Worm (Caenorhabditis elegans) whole organism, L1 larva: ENCODE results near the gene F10E7.11.

Experiments used
- C04F5.9 ChIP-seq: sonication (generic microtip); optimal IDR thresholded peaks from 2 replicates; lab custom pipeline; 2016; ENCODE audit warnings: missing genetic modification characterization, missing compliant biosample characterization
- C16A3.4 ChIP-seq: fragments of 150-350 bp; optimal IDR thresholded peaks from 2 replicates; lab custom pipeline; 2014; ENCODE audit warnings: missing biosample characterization, missing genetic modification characterization
- Y116A8C.19 ChIP-seq: sonication (generic microtip); optimal IDR thresholded peaks from 2 replicates; lab custom pipeline; 2016; ENCODE audit warnings: missing compliant biosample characterization, missing genetic modification characterization, borderline replicate concordance
- alr-1 ChIP-seq: fragments of 200-800 bp; sonication (Bioruptor generic); optimal IDR thresholded peaks from 2 replicates; lab custom pipeline; 2018; ENCODE audit warnings: borderline replicate concordance, mild to moderate bottlenecking, missing genetic modification characterization, missing compliant biosample characterization
- ama-1 ChIP-seq: fragments of 150-350 bp; optimal IDR thresholded peaks from 2 replicates; lab custom pipeline; 2014
- blmp-1 ChIP-seq: fragments of 150-350 bp; optimal IDR thresholded peaks from 2 replicates; lab custom pipeline; 2014; ENCODE audit warnings: missing biosample characterization, missing genetic modification characterization
- ceh-88 ChIP-seq: fragments of 200-800 bp; sonication (Bioruptor generic); IDR thresholded peaks from 2 replicates; pipeline ENCODE4 v1.3.6; 2022; ENCODE audit warnings: missing genetic modification characterization, missing compliant biosample characterization
- ceh-90 ChIP-seq: sonication (generic microtip); optimal IDR thresholded peaks from 2 replicates; lab custom pipeline; 2016; ENCODE audit warnings: missing genetic modification characterization, missing compliant biosample characterization
- ces-1 ChIP-seq: fragments of 150-350 bp; optimal IDR thresholded peaks from 2 replicates; lab custom pipeline; 2014; ENCODE audit warnings: missing biosample characterization, missing genetic modification reagents, missing genetic modification characterization
- dpl-1 ChIP-seq, 3 experiments: fragments of 150-350 bp in 2 of 3; sonication (generic microtip) in 1 of 3; optimal IDR thresholded peaks; 2 replicates each; lab custom pipeline; 2014 to 2017; ENCODE audit warnings: missing biosample characterization in 3 of 3, missing genetic modification characterization in 3 of 3, missing genetic modification reagents in 3 of 3
- efl-3 ChIP-seq: fragments of 200-800 bp; sonication (Bioruptor generic); optimal IDR thresholded peaks from 2 replicates; lab custom pipeline; 2018; ENCODE audit warnings: mild to moderate bottlenecking, missing genetic modification characterization, missing compliant biosample characterization
- elt-2 ChIP-seq: sonication (generic microtip); optimal IDR thresholded peaks from 2 replicates; lab custom pipeline; 2016; ENCODE audit warnings: missing genetic modification characterization, mild to moderate bottlenecking, inconsistent platforms, missing compliant biosample characterization, missing genetic modification reagents
- fkh-4 ChIP-seq: sonication (generic microtip); optimal IDR thresholded peaks from 2 replicates; lab custom pipeline; 2016; ENCODE audit warnings: missing compliant biosample characterization, missing genetic modification characterization, borderline replicate concordance
- fkh-8 ChIP-seq: sonication (generic microtip); optimal IDR thresholded peaks from 2 replicates; lab custom pipeline; 2016; ENCODE audit warnings: mild to moderate bottlenecking, missing genetic modification characterization, missing compliant biosample characterization
- fos-1 ChIP-seq: fragments of 150-350 bp; optimal IDR thresholded peaks from 2 replicates; lab custom pipeline; 2014; ENCODE audit warnings: missing biosample characterization, missing genetic modification characterization
- hpl-2 ChIP-seq: fragments of 150-350 bp; optimal IDR thresholded peaks from 2 replicates; lab custom pipeline; 2014; ENCODE audit warnings: missing biosample characterization, missing genetic modification reagents, missing genetic modification characterization
- lin-13 ChIP-seq: fragments of 150-350 bp; optimal IDR thresholded peaks from 2 replicates; lab custom pipeline; 2014; ENCODE audit warnings: missing biosample characterization, missing genetic modification reagents, missing genetic modification characterization
- lin-14 ChIP-seq: fragments of 200-800 bp; sonication (Bioruptor generic); optimal IDR thresholded peaks from 2 replicates; lab custom pipeline; 2018; ENCODE audit warnings: mild to moderate bottlenecking, missing genetic modification characterization, moderate library complexity, missing compliant biosample characterization
- lir-3 ChIP-seq: sonication (generic microtip); optimal IDR thresholded peaks from 2 replicates; lab custom pipeline; 2016; ENCODE audit warnings: mild to moderate bottlenecking, missing genetic modification characterization, moderate library complexity, missing compliant biosample characterization; ENCODE audit not compliant: poor library complexity
- mef-2 ChIP-seq: fragments of 150-350 bp; optimal IDR thresholded peaks from 2 replicates; lab custom pipeline; 2014; ENCODE audit warnings: missing biosample characterization, missing genetic modification characterization
- nhr-28 ChIP-seq: fragments of 150-350 bp; optimal IDR thresholded peaks from 2 replicates; lab custom pipeline; 2014; ENCODE audit warnings: missing biosample characterization, missing genetic modification characterization
- nhr-71 ChIP-seq: sonication (generic microtip); optimal IDR thresholded peaks from 2 replicates; lab custom pipeline; 2016; ENCODE audit warnings: mild to moderate bottlenecking, missing genetic modification characterization, moderate library complexity, missing compliant biosample characterization
- nhr-84 ChIP-seq: sonication (generic microtip); optimal IDR thresholded peaks from 2 replicates; lab custom pipeline; 2017; ENCODE audit warnings: missing biosample characterization, missing genetic modification characterization
- nhr-90 ChIP-seq: sonication (generic microtip); optimal IDR thresholded peaks from 2 replicates; lab custom pipeline; 2016; ENCODE audit warnings: mild to moderate bottlenecking, missing genetic modification characterization, missing compliant biosample characterization; ENCODE audit not compliant: poor library complexity
- pag-3 ChIP-seq: sonication (generic microtip); optimal IDR thresholded peaks from 2 replicates; lab custom pipeline; 2017; ENCODE audit warnings: missing genetic modification characterization, mild to moderate bottlenecking, missing compliant biosample characterization, antibody characterized with exemption, borderline replicate concordance; ENCODE audit not compliant: insufficient read depth
- skn-1 ChIP-seq: fragments of 150-350 bp; optimal IDR thresholded peaks from 2 replicates; lab custom pipeline; 2014; ENCODE audit warnings: missing biosample characterization, missing genetic modification characterization
- snu-23 ChIP-seq: sonication (generic microtip); optimal IDR thresholded peaks from 2 replicates; lab custom pipeline; 2016; ENCODE audit warnings: missing genetic modification characterization, missing compliant biosample characterization
- sox-4 ChIP-seq: sonication (generic microtip); optimal IDR thresholded peaks from 2 replicates; lab custom pipeline; 2016; ENCODE audit warnings: missing genetic modification characterization, missing compliant biosample characterization
- swsn-7 ChIP-seq: sonication (generic microtip); optimal IDR thresholded peaks from 2 replicates; lab custom pipeline; 2016; ENCODE audit warnings: missing genetic modification characterization, missing compliant biosample characterization
- tlp-1 ChIP-seq: fragments of 150-350 bp; optimal IDR thresholded peaks from 2 replicates; lab custom pipeline; 2014; ENCODE audit warnings: missing biosample characterization, missing genetic modification characterization
- zip-4 ChIP-seq: fragments of 200-800 bp; sonication (Bioruptor generic); optimal IDR thresholded peaks from 2 replicates; lab custom pipeline; 2018; ENCODE audit warnings: mild to moderate bottlenecking, missing genetic modification characterization, moderate library complexity, missing compliant biosample characterization
- ztf-11 ChIP-seq, 2 experiments: sonication (generic microtip); optimal IDR thresholded peaks; 2 replicates each; lab custom pipeline; 2016 to 2017; ENCODE audit warnings: missing genetic modification characterization in 2 of 2, missing biosample characterization in 1 of 2, missing compliant biosample characterization in 1 of 2
- ztf-4 ChIP-seq: fragments of 150-350 bp; optimal IDR thresholded peaks from 2 replicates; lab custom pipeline; 2014; ENCODE audit warnings: missing biosample characterization, missing genetic modification characterization

The F10E7.11 gene

DNA sequence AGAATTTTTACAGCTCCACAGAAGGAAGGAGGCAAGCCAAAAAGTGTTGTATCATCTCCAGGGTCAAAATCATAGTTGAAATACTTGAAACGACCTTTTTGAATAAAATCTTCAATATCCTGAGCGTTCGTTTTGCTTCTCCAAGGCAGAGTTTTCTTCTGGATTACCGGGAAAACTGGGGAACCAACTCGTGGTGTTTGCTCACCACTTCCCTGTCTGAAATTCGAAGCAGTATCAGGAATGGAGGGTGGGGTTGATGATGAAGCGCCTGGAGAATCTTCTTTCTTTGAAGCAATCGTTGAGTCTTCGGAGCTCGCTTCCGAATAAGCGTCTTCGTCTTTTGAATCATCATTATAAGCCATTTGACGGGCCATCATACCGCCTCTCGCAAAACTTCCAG is 19.6 kb downstream of the F10E7.11 start:
- no peak for TF ChIP-seq lir-3 (tag; lab: Kevin White, UChicago)

DNA sequence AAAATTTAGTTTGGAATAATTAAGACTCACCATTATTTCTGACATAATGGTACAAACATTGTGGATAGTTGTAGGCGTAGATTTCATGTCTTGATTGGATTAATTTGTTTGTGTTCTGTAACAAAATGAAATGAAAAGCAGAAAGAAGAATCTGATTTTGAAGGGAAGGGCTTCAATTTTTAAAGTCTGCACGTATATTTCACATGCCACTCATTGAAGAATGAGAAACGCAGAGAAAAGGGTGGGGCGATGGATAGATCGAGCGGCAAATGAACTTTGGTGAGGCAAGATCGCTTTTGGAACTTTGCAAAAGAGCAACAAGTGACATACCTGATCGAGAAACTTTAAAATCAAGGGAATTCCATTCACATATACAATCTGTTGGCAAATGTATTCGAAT is 20.4 kb downstream of the F10E7.11 start:
- TF ChIP-seq tlp-1 (tag; lab: Kevin White, UChicago) = no peak
- peak; percentile 22 for TF ChIP-seq snu-23 (GFP tag; lab: Kevin White, UChicago)
- no peak for TF ChIP-seq ces-1
- no peak for TF ChIP-seq ceh-90 (tag; lab: Kevin White, UChicago)
- no peak for TF ChIP-seq fkh-8
- TF ChIP-seq skn-1 (tag; lab: Kevin White, UChicago) = no peak
- no peak for TF ChIP-seq Y116A8C.19 (tag; lab: Kevin White, UChicago)
- TF ChIP-seq blmp-1 = peak; percentile 17
- no peak for TF ChIP-seq nhr-28 (tag; lab: Kevin White, UChicago)
- no peak for TF ChIP-seq swsn-7 (tag; lab: Kevin White, UChicago)
- TF ChIP-seq nhr-71 (tag; lab: Kevin White, UChicago) = peak; percentile 21

DNA sequence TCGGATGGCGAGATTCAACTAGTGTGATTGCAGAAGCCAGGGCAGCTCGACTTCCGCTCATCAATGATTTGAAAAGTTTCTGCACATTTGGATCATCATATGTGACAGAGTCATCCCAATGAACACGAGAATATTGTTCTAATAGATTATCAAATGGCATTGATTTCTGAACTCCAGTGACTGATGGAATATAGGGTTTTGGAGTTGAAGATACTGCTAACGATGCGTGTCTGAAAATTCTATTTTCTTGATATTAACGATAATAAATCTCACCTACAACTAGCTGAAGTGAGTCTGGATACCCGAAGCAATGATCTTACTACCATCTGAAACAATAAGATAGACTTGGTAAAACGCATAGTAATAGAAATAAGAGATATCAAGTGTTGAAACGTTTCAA is 21.9 kb downstream of the F10E7.11 start, which contains the start of gene mmaa-1:
Gene mmaa-1 (minus strand): TSS at position 328 of the 400 bp plus-strand sequence.
- TF ChIP-seq nhr-71 (tag; lab: Kevin White, UChicago) (peak; percentile 10), fos-1 (tag; lab: Kevin White, UChicago) (no peak), elt-2 (no peak), ztf-4 (no peak), nhr-84 (tag; lab: Kevin White, UChicago) (no peak)

DNA sequence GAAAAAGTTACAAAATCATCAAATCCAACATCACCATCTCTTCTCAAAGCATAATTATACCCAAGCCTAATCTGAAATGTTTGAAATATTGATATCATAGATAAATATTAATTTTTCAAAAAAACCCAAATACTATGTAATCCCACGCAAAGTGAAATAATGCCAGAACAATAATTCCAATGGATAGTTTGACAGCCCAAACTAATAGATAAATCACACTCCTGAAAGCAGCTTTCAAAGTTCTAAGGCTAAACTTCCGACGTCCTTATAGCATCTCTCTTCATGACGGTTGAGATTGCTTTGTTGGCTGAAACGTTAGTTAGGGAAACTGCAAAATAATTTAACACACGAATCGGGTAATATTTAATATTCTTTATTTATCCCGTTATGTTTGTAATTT is 23.5 kb downstream of the F10E7.11 start:
- TF ChIP-seq nhr-71 (tag; lab: Kevin White, UChicago) (peak; percentile 22), nhr-90 (tag; lab: Kevin White, UChicago) (peak; percentile 0), fkh-4 (tag; lab: Kevin White, UChicago) (no peak), zip-4 (GFP tag; lab: Kevin White, UChicago) (no peak)

DNA sequence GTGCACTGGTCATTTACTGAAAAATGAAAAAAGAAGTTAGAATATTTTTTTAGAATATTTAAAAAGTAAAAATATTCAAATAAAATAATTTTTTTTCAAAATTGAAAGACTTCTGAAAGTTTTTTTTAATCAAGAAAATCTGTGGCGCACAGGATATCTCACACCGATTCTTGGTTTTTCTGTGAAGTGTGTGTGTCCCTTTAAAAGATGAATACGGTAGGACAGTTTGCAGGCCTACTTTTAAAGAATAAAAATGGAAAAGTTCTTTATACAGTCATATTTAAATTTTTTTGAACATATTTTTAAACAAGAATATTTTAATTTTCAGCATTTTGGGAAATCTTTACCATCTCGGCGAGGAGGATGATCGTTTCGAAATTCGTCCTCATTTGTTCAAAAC is 24.1 kb downstream of the F10E7.11 start, which contains the start of gene mct-5:
Gene mct-5 (minus strand): TSS at position 16 of the 400 bp plus-strand sequence.
- TF ChIP-seq mef-2 (tag; lab: Kevin White, UChicago) (no peak), ceh-88 (GFP tag; lab: Robert Waterston, UW) (no peak), ztf-4 (no peak), efl-3 (GFP tag; lab: Kevin White, UChicago) (no peak), alr-1 (tag; lab: Kevin White, UChicago) (no peak), ama-1 (lab: Kevin White, UChicago) (no peak), C16A3.4 (tag; lab: Kevin White, UChicago) (no peak), dpl-1 (GFP tag; optimal IDR thresholded peaks at IDR 0.05; lab: Kevin White, UChicago) (no peak), lin-13 (GFP tag; lab: Kevin White, UChicago) (no peak), lin-14 (GFP tag; lab: Kevin White, UChicago) (no peak), ztf-11 (tag; optimal IDR thresholded peaks at IDR 0.05; lab: Kevin White, UChicago) (no peak), fkh-8 (no peak), blmp-1 (no peak), pag-3 (tag; lab: Kevin White, UChicago) (no peak), hpl-2 (GFP tag; lab: Kevin White, UChicago) (no peak), sox-4 (tag; lab: Kevin White, UChicago) (no peak), C04F5.9 (tag; lab: Kevin White, UChicago) (no peak)
